Fruit fly (Drosophila melanogaster): ENCODE results near the gene CG8159.
A peak's percentile ranks its signal among the peaks of the same experiment; 100 is the strongest.

CG8159 gene

dm6 chr3R:8747134-8747870, 20.6 kb downstream of the CG8159 start, which contains the start of the genes CG9801 and Nasp:
CG9801 (minus strand) TSS chr3R:8747675.
Nasp (plus strand) TSS chr3R:8747798.
- TF ChIP-seq CG15710 (tag; optimal IDR thresholded peaks at IDR 0.05), result no peak
- TF ChIP-seq CG8301 (tag; optimal IDR thresholded peaks at IDR 0.05), result no peak
- peak; percentile 2 for TF ChIP-seq CG9948 (tag; optimal IDR thresholded peaks at IDR 0.05)
- no peak for TF ChIP-seq D1 (tag; optimal IDR thresholded peaks at IDR 0.05)
- no peak for TF ChIP-seq CG32121 (GFP tag; IDR thresholded peaks at IDR 0.05)
- TF ChIP-seq fd96Ca (GFP tag; IDR thresholded peaks at IDR 0.05), result no peak; the same call in 2 of the 3 replicates
- peak; percentile 17; the same call in 1 of the 2 replicates for TF ChIP-seq Ets98B (GFP tag; IDR thresholded peaks at IDR 0.05)
- TF ChIP-seq Pif1B (GFP tag; optimal IDR thresholded peaks at IDR 0.05), result no peak
- TF ChIP-seq CG4496 (GFP tag; IDR thresholded peaks at IDR 0.05), result no peak
- no peak for TF ChIP-seq CG34367 (tag; optimal IDR thresholded peaks at IDR 0.05)
- no peak for TF ChIP-seq CG8159 (tag; optimal IDR thresholded peaks at IDR 0.05)
- TF ChIP-seq EcR (GFP tag; optimal IDR thresholded peaks at IDR 0.05), result no peak
- no peak for TF ChIP-seq CG10348 (GFP tag; IDR thresholded peaks at IDR 0.05)
- TF ChIP-seq Snoo (tag; optimal IDR thresholded peaks at IDR 0.05), result peak; percentile 21
- TF ChIP-seq Pif1A (GFP tag; optimal IDR thresholded peaks at IDR 0.05), result peak; percentile 18
- TF ChIP-seq rn (GFP tag; IDR thresholded peaks at IDR 0.05), result no peak
- 0 out of 2 replicates have a peak, but pooled peaks have one; percentile 6 for TF ChIP-seq CG12605 (GFP tag; IDR thresholded peaks at IDR 0.05)
- TF ChIP-seq gl (tag; optimal IDR thresholded peaks at IDR 0.05), result no peak
- TF ChIP-seq CG13204 (GFP tag; optimal IDR thresholded peaks at IDR 0.05), result no peak
- no peak for TF ChIP-seq CG17806 (tag; optimal IDR thresholded peaks at IDR 0.05)
- no peak for TF ChIP-seq CG14655 (GFP tag; optimal IDR thresholded peaks at IDR 0.05)

dm6 chr3R:8747871-8748775, 21.5 kb downstream of the CG8159 start:
- TF ChIP-seq CG10348 (GFP tag; IDR thresholded peaks at IDR 0.05) (0 out of 2 replicates have a peak, but pooled peaks have one; percentile 40), rn (GFP tag; IDR thresholded peaks at IDR 0.05) (peak; percentile 40), Pif1A (GFP tag; optimal IDR thresholded peaks at IDR 0.05) (peak; percentile 96), Snoo (tag; optimal IDR thresholded peaks at IDR 0.05) (peak; percentile 83), CG12605 (GFP tag; IDR thresholded peaks at IDR 0.05) (peak; percentile 42; the same call in 1 of the 2 replicates), Pif1B (GFP tag; optimal IDR thresholded peaks at IDR 0.05) (peak; percentile 94), CG8159 (tag; optimal IDR thresholded peaks at IDR 0.05) (peak; percentile 79), CG15710 (tag; optimal IDR thresholded peaks at IDR 0.05) (peak; percentile 77), CG9948 (tag; optimal IDR thresholded peaks at IDR 0.05) (no peak), CG4496 (GFP tag; IDR thresholded peaks at IDR 0.05) (peak; percentile 75; the same call in 2 of the 3 replicates), D1 (tag; optimal IDR thresholded peaks at IDR 0.05) (peak; percentile 32), CG17806 (tag; optimal IDR thresholded peaks at IDR 0.05) (peak; percentile 64), CG8301 (tag; optimal IDR thresholded peaks at IDR 0.05) (peak; percentile 72), Ets98B (GFP tag; IDR thresholded peaks at IDR 0.05) (peak; percentile 68), gl (tag; optimal IDR thresholded peaks at IDR 0.05) (peak; percentile 1), CG13204 (GFP tag; optimal IDR thresholded peaks at IDR 0.05) (peak; percentile 40), EcR (GFP tag; optimal IDR thresholded peaks at IDR 0.05) (peak; percentile 94), CG32121 (GFP tag; IDR thresholded peaks at IDR 0.05) (peak; percentile 83), CG34367 (tag; optimal IDR thresholded peaks at IDR 0.05) (peak; percentile 71), fd96Ca (GFP tag; IDR thresholded peaks at IDR 0.05) (peak; percentile 58; the same call in 2 of the 3 replicates), CG14655 (GFP tag; optimal IDR thresholded peaks at IDR 0.05) (peak; percentile 77)

- TF ChIP-seq EcR (GFP tag; optimal IDR thresholded peaks at IDR 0.05) (no peak), CG13204 (GFP tag; optimal IDR thresholded peaks at IDR 0.05) (no peak), CG4496 (GFP tag; IDR thresholded peaks at IDR 0.05) (no peak), CG34367 (tag; optimal IDR thresholded peaks at IDR 0.05) (no peak), CG8301 (tag; optimal IDR thresholded peaks at IDR 0.05) (no peak), CG8159 (tag; optimal IDR thresholded peaks at IDR 0.05) (no peak), rn (GFP tag; IDR thresholded peaks at IDR 0.05) (no peak), Snoo (tag; optimal IDR thresholded peaks at IDR 0.05) (no peak)
Measured at dm6 chr3R:8748776-8749126, 22.1 kb downstream of the CG8159 start.

- TF ChIP-seq rn (GFP tag; IDR thresholded peaks at IDR 0.05) (no peak), CG14655 (GFP tag; optimal IDR thresholded peaks at IDR 0.05) (no peak), CG17806 (tag; optimal IDR thresholded peaks at IDR 0.05) (no peak), fd96Ca (GFP tag; IDR thresholded peaks at IDR 0.05) (no peak), CG8301 (tag; optimal IDR thresholded peaks at IDR 0.05) (no peak), CG4496 (GFP tag; IDR thresholded peaks at IDR 0.05) (no peak), CG9948 (tag; optimal IDR thresholded peaks at IDR 0.05) (no peak), Pif1B (GFP tag; optimal IDR thresholded peaks at IDR 0.05) (no peak), CG15710 (tag; optimal IDR thresholded peaks at IDR 0.05) (no peak), Pif1A (GFP tag; optimal IDR thresholded peaks at IDR 0.05) (no peak), gl (tag; optimal IDR thresholded peaks at IDR 0.05) (no peak), EcR (GFP tag; optimal IDR thresholded peaks at IDR 0.05) (no peak), D1 (tag; optimal IDR thresholded peaks at IDR 0.05) (no peak), Snoo (tag; optimal IDR thresholded peaks at IDR 0.05) (no peak), Ets98B (GFP tag; IDR thresholded peaks at IDR 0.05) (no peak), CG13204 (GFP tag; optimal IDR thresholded peaks at IDR 0.05) (no peak), CG8159 (tag; optimal IDR thresholded peaks at IDR 0.05) (no peak), CG34367 (tag; optimal IDR thresholded peaks at IDR 0.05) (no peak)
Measured at dm6 chr3R:8767998-8768397, 41.3 kb downstream of the CG8159 start, which contains the start of the genes CG34135 and CG11768. CG34135 (minus strand) TSS chr3R:8768191. CG11768 (minus strand) TSS chr3R:8768200.
